Worm (Caenorhabditis elegans): ENCODE data around the gene Y54F10BM.9.

ce11 chrIII:2283341-2283847 lies 21.3 kb downstream of the Y54F10BM.9 start:
- no peak for TF ChIP-seq hlh-11 (tag; optimal IDR thresholded peaks at IDR 0.05)
- no peak for TF ChIP-seq ceh-20 (GFP tag; IDR thresholded peaks at IDR 0.05)
- TF ChIP-seq snpc-1.2 (GFP tag; IDR thresholded peaks at IDR 0.05), result no peak
- TF ChIP-seq F44E2.7 (GFP tag; IDR thresholded peaks at IDR 0.05), result no peak
- no peak for TF ChIP-seq nhr-76 (tag; optimal IDR thresholded peaks at IDR 0.05)
- no peak for TF ChIP-seq lin-39 (tag; optimal IDR thresholded peaks at IDR 0.05)

Data from whole organism, L4 larva.